Worm (Caenorhabditis elegans) whole organism, mixed stage, embryonic: ENCODE results near the gene ZC13.10.

Experiments used
- M03D4.4 ChIP-seq: sonication (generic microtip); optimal IDR thresholded peaks from 2 replicates; lab custom pipeline; 2017; ENCODE audit warnings: mild to moderate bottlenecking, missing genetic modification characterization, missing compliant biosample characterization
- bed-3 ChIP-seq: fragments of 200-800 bp; sonication (Bioruptor generic); optimal IDR thresholded peaks from 3 replicates; lab custom pipeline; 2018; ENCODE audit warnings: mild to moderate bottlenecking, missing genetic modification characterization, moderate library complexity, missing compliant biosample characterization
- blmp-1 ChIP-seq: fragments of 150-350 bp; optimal IDR thresholded peaks from 2 replicates; lab custom pipeline; 2014; ENCODE audit warnings: missing biosample characterization, missing genetic modification characterization
- ceh-39 ChIP-seq: fragments of 150-350 bp; optimal IDR thresholded peaks from 2 replicates; lab custom pipeline; 2014; ENCODE audit warnings: missing biosample characterization, missing genetic modification characterization
- ces-1 ChIP-seq: fragments of 150-350 bp; optimal IDR thresholded peaks from 2 replicates; lab custom pipeline; 2014; ENCODE audit warnings: missing biosample characterization, missing genetic modification reagents, missing genetic modification characterization
- cnd-1 ChIP-seq: fragments of 200-800 bp; sonication (Bioruptor generic); optimal IDR thresholded peaks from 2 replicates; lab custom pipeline; 2018; ENCODE audit warnings: mild to moderate bottlenecking, missing genetic modification characterization, missing compliant biosample characterization
- elt-1 ChIP-seq: sonication (generic microtip); optimal IDR thresholded peaks from 2 replicates; lab custom pipeline; 2017; ENCODE audit warnings: missing genetic modification characterization, mild to moderate bottlenecking, missing compliant biosample characterization, antibody characterized with exemption, moderate library complexity, borderline replicate concordance; ENCODE audit not compliant: insufficient read depth
- flh-1 ChIP-seq: fragments of 200-800 bp; sonication (Bioruptor generic); optimal IDR thresholded peaks from 2 replicates; lab custom pipeline; 2018; ENCODE audit warnings: mild to moderate bottlenecking, missing genetic modification characterization, moderate library complexity, missing compliant biosample characterization
- ham-2 ChIP-seq: fragments of 200-800 bp; sonication (Bioruptor generic); optimal IDR thresholded peaks from 2 replicates; lab custom pipeline; 2018; ENCODE audit warnings: mild to moderate bottlenecking, missing genetic modification characterization, missing compliant biosample characterization
- lin-13 ChIP-seq: fragments of 150-350 bp; optimal IDR thresholded peaks from 2 replicates; lab custom pipeline; 2014; ENCODE audit warnings: missing biosample characterization, missing genetic modification characterization
- lin-32 ChIP-seq: fragments of 200-800 bp; sonication (Bioruptor generic); optimal IDR thresholded peaks from 2 replicates; lab custom pipeline; 2018; ENCODE audit warnings: mild to moderate bottlenecking, missing genetic modification characterization, missing compliant biosample characterization
- mep-1 ChIP-seq: fragments of 150-350 bp; optimal IDR thresholded peaks from 2 replicates; lab custom pipeline; 2017; ENCODE audit warnings: missing biosample characterization, missing genetic modification reagents, missing genetic modification characterization, inconsistent platforms
- mls-2 ChIP-seq: sonication (generic microtip); optimal IDR thresholded peaks from 2 replicates; lab custom pipeline; 2016; ENCODE audit warnings: mild to moderate bottlenecking, missing genetic modification characterization, moderate library complexity, missing compliant biosample characterization
- nhr-12 ChIP-seq: fragments of 150-350 bp; optimal IDR thresholded peaks from 2 replicates; lab custom pipeline; 2014; ENCODE audit warnings: missing biosample characterization, missing genetic modification characterization
- nhr-2 ChIP-seq: fragments of 150-350 bp; optimal IDR thresholded peaks from 2 replicates; lab custom pipeline; 2014; ENCODE audit warnings: missing biosample characterization, missing genetic modification characterization
- nhr-237 ChIP-seq: fragments of 150-350 bp; optimal IDR thresholded peaks from 2 replicates; lab custom pipeline; 2014; ENCODE audit warnings: missing biosample characterization, missing genetic modification characterization
- nhr-28 ChIP-seq: fragments of 150-350 bp; optimal IDR thresholded peaks from 2 replicates; lab custom pipeline; 2014; ENCODE audit warnings: missing biosample characterization, missing genetic modification characterization
- nhr-76 ChIP-seq: sonication (generic microtip); optimal IDR thresholded peaks from 2 replicates; lab custom pipeline; 2017; ENCODE audit warnings: missing biosample characterization, missing genetic modification characterization
- pha-4 ChIP-seq: fragments of 150-350 bp; optimal IDR thresholded peaks from 2 replicates; lab custom pipeline; 2018; ENCODE audit warnings: missing biosample characterization, missing genetic modification reagents, missing genetic modification characterization
- sem-2 ChIP-seq: fragments of 200-800 bp; sonication (Bioruptor generic); optimal IDR thresholded peaks from 2 replicates; lab custom pipeline; 2018; ENCODE audit warnings: mild to moderate bottlenecking, missing genetic modification characterization, missing compliant biosample characterization
- snpc-4 ChIP-seq: fragments of 150-350 bp; optimal IDR thresholded peaks from 2 replicates; lab custom pipeline; 2014; ENCODE audit warnings: missing biosample characterization, missing genetic modification characterization
- sptf-1 ChIP-seq: sonication (generic microtip); optimal IDR thresholded peaks from 2 replicates; lab custom pipeline; 2017; ENCODE audit warnings: mild to moderate bottlenecking, missing genetic modification characterization, moderate library complexity, missing compliant biosample characterization
- tbx-8 ChIP-seq: fragments of 200-800 bp; sonication (Bioruptor generic); optimal IDR thresholded peaks from 2 replicates; lab custom pipeline; 2018; ENCODE audit warnings: mild to moderate bottlenecking, missing genetic modification characterization, moderate library complexity, missing compliant biosample characterization
- unc-120 ChIP-seq: sonication (generic microtip); optimal IDR thresholded peaks from 2 replicates; lab custom pipeline; 2017; ENCODE audit warnings: missing genetic modification characterization, missing compliant biosample characterization; ENCODE audit not compliant: poor library complexity, severe bottlenecking
- unc-39 ChIP-seq: fragments of 150-350 bp; optimal IDR thresholded peaks from 2 replicates; lab custom pipeline; 2014; ENCODE audit warnings: missing biosample characterization, missing genetic modification characterization
- unc-62 ChIP-seq: fragments of 150-350 bp; optimal IDR thresholded peaks from 2 replicates; lab custom pipeline; 2014; ENCODE audit warnings: missing biosample characterization, missing genetic modification reagents, missing genetic modification characterization
- zip-8 ChIP-seq: fragments of 150-350 bp; optimal IDR thresholded peaks from 2 replicates; lab custom pipeline; 2014; ENCODE audit warnings: missing biosample characterization, missing genetic modification characterization

Gene ZC13.10

ce11 chrX:915510-915909 is 13.1 kb upstream of the ZC13.10 start, which contains the start of gene sel-12:
Gene sel-12 (plus strand): TSS chrX:915867.
- TF ChIP-seq cnd-1 (tag; lab: Kevin White, UChicago) (no peak), lin-32 (GFP tag; lab: Kevin White, UChicago) (peak; percentile 9), unc-120 (tag; lab: Kevin White, UChicago) (peak; percentile 41), ces-1 (peak; percentile 62), ceh-39 (tag; lab: Kevin White, UChicago) (peak; percentile 72), blmp-1 (tag; lab: Kevin White, UChicago) (no peak)
- TF ChIP-seq, all 35 proteins: peak for 4

DNA sequence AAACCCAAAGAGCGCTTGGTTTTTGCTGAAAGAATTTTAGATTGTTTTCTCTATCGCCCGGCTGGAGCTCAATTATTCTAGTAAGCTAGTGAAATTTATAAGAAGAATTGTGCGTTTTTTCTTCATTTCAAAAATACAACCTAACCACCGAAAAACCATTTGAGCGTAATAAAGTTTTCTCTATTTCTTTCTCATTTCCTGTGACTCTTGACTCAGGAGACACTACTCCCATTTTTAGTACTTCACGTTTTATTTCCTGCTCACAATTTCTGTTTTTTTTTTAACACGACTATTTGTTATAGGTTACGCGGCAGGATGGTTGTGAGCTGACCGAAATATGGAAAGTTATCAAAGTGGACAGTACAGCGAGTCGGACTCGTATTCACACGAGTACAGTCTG is 10.6 kb upstream of the ZC13.10 start, which contains the start of gene F35H12.6:
TSS of gene F35H12.6 (plus strand) at position 301 of the 400 bp plus-strand sequence.
- no peak for TF ChIP-seq unc-120 (tag; lab: Kevin White, UChicago)
- no peak for TF ChIP-seq flh-1
- TF ChIP-seq, all 35 proteins: peak for 0

DNA sequence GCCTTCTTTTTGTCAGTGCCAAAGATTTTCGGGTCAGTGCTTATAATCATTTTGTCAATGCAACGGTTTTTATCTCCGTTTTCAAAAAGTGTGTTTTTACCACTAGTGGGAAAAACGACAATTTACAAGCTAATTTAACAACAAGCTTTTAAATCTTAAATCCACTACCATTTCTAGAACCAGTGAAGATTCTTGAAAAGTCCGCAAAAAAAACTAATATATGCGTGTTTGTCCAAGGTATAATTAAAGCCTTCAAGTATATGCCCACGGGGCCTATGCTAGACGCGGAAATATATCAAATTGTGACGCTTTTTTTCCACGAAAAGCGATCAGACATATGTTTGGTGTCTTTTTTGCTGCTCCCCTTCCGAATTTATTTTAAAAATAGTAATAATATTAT is 10.2 kb upstream of the ZC13.10 start:
- TF ChIP-seq nhr-237 (tag; lab: Kevin White, UChicago), result no peak
- no peak for TF ChIP-seq unc-39
- TF ChIP-seq nhr-12, result no peak
- no peak for TF ChIP-seq pha-4 (tag; lab: Kevin White, UChicago)
- TF ChIP-seq ceh-39 (tag; lab: Kevin White, UChicago), result no peak
- no peak for TF ChIP-seq cnd-1 (tag; lab: Kevin White, UChicago)
- TF ChIP-seq, all 35 proteins: peak for 0

DNA sequence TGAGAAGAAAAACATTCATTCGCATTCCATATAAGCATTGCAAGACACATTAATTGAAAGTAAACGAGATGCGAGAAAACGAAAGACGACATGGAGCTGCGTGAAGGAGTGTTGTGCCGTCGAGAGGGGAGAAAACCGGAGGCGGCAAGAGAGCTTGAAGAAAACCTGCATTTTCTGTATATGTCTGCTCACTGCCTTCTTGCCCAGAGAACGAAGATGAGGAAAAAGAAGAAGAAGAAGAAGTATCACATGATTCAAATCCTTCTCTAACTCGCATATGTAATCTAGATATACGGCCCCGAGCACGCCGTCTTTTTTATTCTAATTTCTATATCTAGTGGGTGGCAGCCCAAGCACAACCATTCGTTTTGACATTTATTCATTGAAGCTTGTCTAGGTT is 7.9 kb upstream of the ZC13.10 start:
- TF ChIP-seq ceh-39 (tag; lab: Kevin White, UChicago), result no peak
- TF ChIP-seq nhr-2, result no peak
- TF ChIP-seq tbx-8 (GFP tag; lab: Kevin White, UChicago), result no peak
- TF ChIP-seq nhr-237 (tag; lab: Kevin White, UChicago), result no peak
- TF ChIP-seq unc-120 (tag; lab: Kevin White, UChicago), result no peak
- TF ChIP-seq nhr-76, result no peak
- no peak for TF ChIP-seq nhr-28 (tag; lab: Kevin White, UChicago)
- TF ChIP-seq unc-39, result no peak
- TF ChIP-seq, all 35 proteins: peak for 0

ce11 chrX:897948-898347 is 4.5 kb downstream of the ZC13.10 start, which contains the start of gene mab-7:
Gene mab-7 (minus strand): TSS chrX:898048.
- TF ChIP-seq lin-32 (GFP tag; lab: Kevin White, UChicago), result no peak
- TF ChIP-seq mls-2, result no peak
- TF ChIP-seq unc-62 (GFP tag; lab: Kevin White, UChicago), result no peak
- no peak for TF ChIP-seq lin-13 (tag; lab: Kevin White, UChicago)
- no peak for TF ChIP-seq sem-2 (GFP tag; lab: Kevin White, UChicago)
- no peak for TF ChIP-seq elt-1 (tag; lab: Kevin White, UChicago)
- no peak for TF ChIP-seq cnd-1 (tag; lab: Kevin White, UChicago)
- no peak for TF ChIP-seq unc-120 (tag; lab: Kevin White, UChicago)
- no peak for TF ChIP-seq bed-3 (GFP tag; lab: Kevin White, UChicago)
- no peak for TF ChIP-seq blmp-1 (tag; lab: Kevin White, UChicago)
- no peak for TF ChIP-seq mep-1 (tag; lab: Kevin White, UChicago)
- TF ChIP-seq nhr-237 (tag; lab: Kevin White, UChicago), result no peak
- TF ChIP-seq zip-8, result no peak
- no peak for TF ChIP-seq nhr-2
- no peak for TF ChIP-seq ham-2
- TF ChIP-seq nhr-76, result no peak

- TF ChIP-seq sptf-1 (no peak), unc-120 (tag; lab: Kevin White, UChicago) (no peak)
Observed at ce11 chrX:888294-888693, 14.1 kb downstream of the ZC13.10 start, which contains the start of gene mam-1. Gene mam-1 (minus strand): TSS chrX:888394.

- TF ChIP-seq mep-1 (tag; lab: Kevin White, UChicago) (no peak), pha-4 (tag; lab: Kevin White, UChicago) (no peak), nhr-2 (no peak), zip-8 (no peak), snpc-4 (tag; lab: Kevin White, UChicago) (no peak), nhr-28 (tag; lab: Kevin White, UChicago) (no peak), M03D4.4 (tag; lab: Kevin White, UChicago) (no peak), nhr-12 (no peak), sem-2 (GFP tag; lab: Kevin White, UChicago) (no peak), ces-1 (no peak), flh-1 (no peak)
Observed at ce11 chrX:880367-880766, 22.0 kb downstream of the ZC13.10 start, which contains the start of gene ZC13.2. Gene ZC13.2 (plus strand): TSS chrX:880667.
